Worm (Caenorhabditis elegans): ENCODE data around the gene fbxa-105.

ce11 chrV:7420162-7420561 lies 28.3 kb upstream of the fbxa-105 start, which contains the start of gene srxa-4:
- TF ChIP-seq mdl-1 (tag; optimal IDR thresholded peaks at IDR 0.05) (no peak), unc-62 (GFP tag; optimal IDR thresholded peaks at IDR 0.05) (no peak), lsy-2 (tag; optimal IDR thresholded peaks at IDR 0.05) (no peak), swsn-7 (tag; optimal IDR thresholded peaks at IDR 0.05) (no peak), nhr-12 (tag; optimal IDR thresholded peaks at IDR 0.05) (no peak), ces-1 (GFP tag; optimal IDR thresholded peaks at IDR 0.05) (no peak), egl-27 (tag; optimal IDR thresholded peaks at IDR 0.05) (no peak), ztf-11 (tag; optimal IDR thresholded peaks at IDR 0.05) (no peak), lin-39 (tag; optimal IDR thresholded peaks at IDR 0.05) (no peak), elt-2 (tag; optimal IDR thresholded peaks at IDR 0.05) (no peak), aly-2 (tag; optimal IDR thresholded peaks at IDR 0.05) (no peak), unc-86 (tag; optimal IDR thresholded peaks at IDR 0.05) (no peak)

All from whole organism, L1 larva.